Fruit fly (Drosophila melanogaster): ENCODE results near the gene CkIalpha.

DNA sequence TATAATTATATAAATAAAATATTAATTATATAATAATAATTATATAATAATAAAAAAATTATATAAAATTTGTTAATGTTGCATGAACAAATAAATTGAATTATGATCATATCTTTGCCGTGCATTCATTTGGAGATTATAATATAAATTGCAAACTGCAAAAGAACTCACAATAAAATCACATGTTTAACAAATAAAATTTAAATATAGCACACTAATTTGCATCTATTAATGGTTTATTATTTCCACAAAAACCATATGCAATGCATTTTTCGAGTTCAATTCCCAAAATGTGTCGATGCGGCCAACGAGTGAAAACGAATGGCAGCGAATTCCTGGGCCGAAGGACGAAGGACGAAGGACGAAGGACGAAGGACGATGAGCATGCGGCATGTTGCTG lies 52.1 kb downstream of the CkIalpha start, which contains the start of gene CG15725:
- TF ChIP-seq so (GFP tag; IDR thresholded peaks at IDR 0.05) (no peak), Blimp-1 (GFP tag; optimal IDR thresholded peaks at IDR 0.05) (no peak), ranshi (GFP tag; IDR thresholded peaks at IDR 0.05) (no peak), ftz-f1 (GFP tag; optimal IDR thresholded peaks at IDR 0.05) (no peak), bowl (GFP tag; IDR thresholded peaks at IDR 0.05) (no peak), C15 (GFP tag; IDR thresholded peaks at IDR 0.05) (no peak), D19A (tag; optimal IDR thresholded peaks at IDR 0.05) (no peak), H2.0 (GFP tag; IDR thresholded peaks at IDR 0.05) (no peak)

All from whole organism, embryonic.